Fruit fly (Drosophila melanogaster) whole organism, prepupa: ENCODE results near the gene Uba5.

Source experiments
- Blimp-1 ChIP-seq: fragments of 200-800 bp; sonication (Bioruptor generic); optimal IDR thresholded peaks from 3 replicates; lab custom pipeline; 2017; ENCODE audit warnings: missing biosample characterization, missing genetic modification characterization, mild to moderate bottlenecking, moderate library complexity, missing genetic modification reagents
- CG11902 ChIP-seq: fragments of 200-800 bp; sonication (Bioruptor generic); optimal IDR thresholded peaks from 3 replicates; lab custom pipeline; 2016; ENCODE audit warnings: missing biosample characterization, missing genetic modification characterization
- CG15336 ChIP-seq: fragments of 200-800 bp; sonication (Bioruptor generic); IDR thresholded peaks from 2 replicates; pipeline ENCODE4 v1.3.6; 2022; ENCODE audit warnings: missing biosample characterization, missing genetic modification characterization
- CG1621 ChIP-seq: fragments of 200-800 bp; sonication (Bioruptor generic); optimal IDR thresholded peaks from 3 replicates; lab custom pipeline; 2018; ENCODE audit warnings: missing biosample characterization, mild to moderate bottlenecking, missing genetic modification characterization
- CG16779 ChIP-seq: fragments of 200-800 bp; sonication (Bioruptor generic); optimal IDR thresholded peaks from 3 replicates; lab custom pipeline; 2017; ENCODE audit warnings: missing biosample characterization, mild to moderate bottlenecking, missing genetic modification characterization
- CG32006 ChIP-seq: fragments of 200-800 bp; sonication (Bioruptor generic); optimal IDR thresholded peaks from 3 replicates; lab custom pipeline; 2017; ENCODE audit warnings: missing biosample characterization, mild to moderate bottlenecking, missing genetic modification characterization
- CG34406 ChIP-seq: fragments of 200-800 bp; sonication (Bioruptor generic); optimal IDR thresholded peaks from 3 replicates; lab custom pipeline; 2016; ENCODE audit warnings: missing biosample characterization, missing genetic modification characterization
- CG4318 ChIP-seq: fragments of 200-800 bp; sonication (Bioruptor generic); optimal IDR thresholded peaks from 3 replicates; lab custom pipeline; 2017; ENCODE audit warnings: missing biosample characterization, mild to moderate bottlenecking, missing genetic modification characterization
- CG6163 ChIP-seq: fragments of 200-800 bp; sonication (Bioruptor generic); IDR thresholded peaks from 3 replicates; pipeline ENCODE4 v1.3.6; 2022; ENCODE audit warnings: missing biosample characterization, missing genetic modification characterization
- CG6276 ChIP-seq: fragments of 200-800 bp; sonication (Bioruptor generic); optimal IDR thresholded peaks from 2 replicates; lab custom pipeline; 2017; ENCODE audit warnings: missing biosample characterization, mild to moderate bottlenecking, missing genetic modification characterization
- CG6792 ChIP-seq: fragments of 200-800 bp; sonication (Bioruptor generic); optimal IDR thresholded peaks from 3 replicates; lab custom pipeline; 2016; ENCODE audit warnings: missing biosample characterization, missing genetic modification characterization
- CG6808 ChIP-seq: fragments of 200-800 bp; sonication (Bioruptor generic); optimal IDR thresholded peaks from 3 replicates; lab custom pipeline; 2017; ENCODE audit warnings: missing biosample characterization, missing genetic modification characterization, mild to moderate bottlenecking, moderate library complexity, missing genetic modification reagents
- CG6854 ChIP-seq: fragments of 200-800 bp; sonication (Bioruptor generic); optimal IDR thresholded peaks from 2 replicates; lab custom pipeline; 2017; ENCODE audit warnings: missing biosample characterization, mild to moderate bottlenecking, missing genetic modification characterization
- CG7368 ChIP-seq: fragments of 200-800 bp; sonication (Bioruptor generic); optimal IDR thresholded peaks from 3 replicates; lab custom pipeline; 2016; ENCODE audit warnings: missing biosample characterization, missing genetic modification characterization
- CG8119 ChIP-seq: fragments of 200-800 bp; sonication (Bioruptor generic); IDR thresholded peaks from 3 replicates; pipeline ENCODE4 v1.3.6; 2022; ENCODE audit warnings: missing biosample characterization, missing genetic modification characterization
- CG8632 ChIP-seq: fragments of 200-800 bp; sonication (Bioruptor generic); optimal IDR thresholded peaks from 3 replicates; lab custom pipeline; 2016; ENCODE audit warnings: missing biosample characterization, missing genetic modification characterization
- CG9139 ChIP-seq: fragments of 200-800 bp; sonication (Bioruptor generic); optimal IDR thresholded peaks from 3 replicates; lab custom pipeline; 2017; ENCODE audit warnings: missing biosample characterization, mild to moderate bottlenecking, missing genetic modification characterization
- Eip75B ChIP-seq: fragments of 200-800 bp; sonication (Bioruptor generic); optimal IDR thresholded peaks from 3 replicates; lab custom pipeline; 2016; ENCODE audit warnings: missing biosample characterization, missing genetic modification characterization
- Eip78C ChIP-seq: fragments of 200-800 bp; sonication (Bioruptor generic); peaks from one replicate; lab custom pipeline; 2016; ENCODE audit warnings: missing biosample characterization, missing genetic modification characterization
- Eip93F ChIP-seq: fragments of 200-800 bp; sonication (Bioruptor generic); optimal IDR thresholded peaks from 2 replicates; lab custom pipeline; 2016; ENCODE audit warnings: missing biosample characterization, mild to moderate bottlenecking, missing genetic modification characterization
- Ets21C ChIP-seq: fragments of 200-800 bp; sonication (Bioruptor generic); optimal IDR thresholded peaks from 3 replicates; lab custom pipeline; 2016; ENCODE audit warnings: missing biosample characterization, missing genetic modification characterization
- Gug ChIP-seq: fragments of 200-800 bp; sonication (Bioruptor generic); IDR thresholded peaks from 2 replicates; pipeline ENCODE4 v1.3.6; 2022; ENCODE audit warnings: missing biosample characterization, missing genetic modification characterization
- Hr38 ChIP-seq: sonication (Bioruptor generic); optimal IDR thresholded peaks from 2 replicates; lab custom pipeline; 2016; ENCODE audit warnings: missing biosample characterization, missing genetic modification characterization
- Hr39 ChIP-seq: fragments of 200-800 bp; sonication (Bioruptor generic); optimal IDR thresholded peaks from 2 replicates; lab custom pipeline; 2016; ENCODE audit warnings: missing biosample characterization, missing genetic modification characterization
- Hr4 ChIP-seq: fragments of 200-800 bp; sonication (Bioruptor generic); optimal IDR thresholded peaks from 3 replicates; lab custom pipeline; 2016; ENCODE audit warnings: missing biosample characterization, missing genetic modification characterization
- Lpt ChIP-seq: fragments of 200-800 bp; sonication (Bioruptor generic); optimal IDR thresholded peaks from 3 replicates; lab custom pipeline; 2016; ENCODE audit warnings: missing biosample characterization, missing genetic modification characterization
- Met ChIP-seq: fragments of 200-800 bp; sonication (Bioruptor generic); optimal IDR thresholded peaks from 3 replicates; lab custom pipeline; 2016; ENCODE audit warnings: missing biosample characterization, missing genetic modification characterization
- OdsH ChIP-seq: fragments of 200-800 bp; sonication (Bioruptor generic); optimal IDR thresholded peaks from 3 replicates; lab custom pipeline; 2016; ENCODE audit warnings: missing biosample characterization, missing genetic modification characterization
- Sox102F ChIP-seq: fragments of 200-800 bp; sonication (Bioruptor generic); optimal IDR thresholded peaks from 2 replicates; lab custom pipeline; 2016; ENCODE audit warnings: missing biosample characterization, mild to moderate bottlenecking, missing genetic modification characterization
- Sox15 ChIP-seq: fragments of 200-800 bp; sonication (Bioruptor generic); optimal IDR thresholded peaks from 3 replicates; lab custom pipeline; 2016; ENCODE audit warnings: missing biosample characterization, missing genetic modification characterization
- achi ChIP-seq: fragments of 200-800 bp; sonication (Bioruptor generic); optimal IDR thresholded peaks from 3 replicates; lab custom pipeline; 2016; ENCODE audit warnings: missing biosample characterization, missing genetic modification characterization
- acj6 ChIP-seq: fragments of 200-800 bp; sonication (Bioruptor generic); optimal IDR thresholded peaks from 3 replicates; lab custom pipeline; 2016; ENCODE audit warnings: missing biosample characterization, missing genetic modification characterization
- cyc ChIP-seq: fragments of 200-800 bp; sonication (Bioruptor generic); optimal IDR thresholded peaks from 3 replicates; lab custom pipeline; 2016; ENCODE audit warnings: missing biosample characterization, missing genetic modification characterization
- dac ChIP-seq: fragments of 200-800 bp; sonication (Bioruptor generic); optimal IDR thresholded peaks from 2 replicates; lab custom pipeline; 2017; ENCODE audit warnings: missing biosample characterization, mild to moderate bottlenecking, missing genetic modification characterization
- eg ChIP-seq: fragments of 200-800 bp; sonication (Bioruptor generic); IDR thresholded peaks from 3 replicates; pipeline ENCODE4 v1.3.6; 2022; ENCODE audit warnings: missing biosample characterization, missing genetic modification characterization
- esn ChIP-seq: fragments of 200-800 bp; sonication (Bioruptor generic); optimal IDR thresholded peaks from 2 replicates; lab custom pipeline; 2016; ENCODE audit warnings: missing biosample characterization, mild to moderate bottlenecking, missing genetic modification characterization, moderate library complexity
- fd59A ChIP-seq: fragments of 200-800 bp; sonication (Bioruptor generic); optimal IDR thresholded peaks from 2 replicates; lab custom pipeline; 2017; ENCODE audit warnings: missing biosample characterization, mild to moderate bottlenecking, missing genetic modification characterization, missing genetic modification reagents
- fd85E ChIP-seq: fragments of 200-800 bp; sonication (Bioruptor generic); optimal IDR thresholded peaks from 3 replicates; lab custom pipeline; 2016; ENCODE audit warnings: missing biosample characterization, missing genetic modification characterization
- fkh ChIP-seq: fragments of 200-800 bp; sonication (Bioruptor generic); optimal IDR thresholded peaks from 3 replicates; lab custom pipeline; 2017; ENCODE audit warnings: missing biosample characterization, mild to moderate bottlenecking, missing genetic modification characterization, moderate library complexity
- lz ChIP-seq: fragments of 200-800 bp; sonication (Bioruptor generic); optimal IDR thresholded peaks from 3 replicates; lab custom pipeline; 2016; ENCODE audit warnings: missing biosample characterization, missing genetic modification characterization
- pdm3 ChIP-seq: fragments of 200-800 bp; sonication (Bioruptor generic); optimal IDR thresholded peaks from 3 replicates; lab custom pipeline; 2016; ENCODE audit warnings: missing biosample characterization, missing genetic modification characterization
- salr ChIP-seq, 2 experiments: fragments of 200-800 bp; sonication (Bioruptor generic); optimal IDR thresholded peaks; 3 replicates each; lab custom pipeline; 2016 to 2018; ENCODE audit warnings: missing biosample characterization in 2 of 2, missing genetic modification characterization in 2 of 2, mild to moderate bottlenecking in 1 of 2
- ss ChIP-seq, 2 experiments: fragments of 200-800 bp; sonication (Bioruptor generic); optimal IDR thresholded peaks; 2 replicates in 1 of 2; 3 replicates in 1 of 2; lab custom pipeline; 2017 to 2018; ENCODE audit warnings: mild to moderate bottlenecking in 2 of 2, missing biosample characterization in 2 of 2, missing genetic modification characterization in 2 of 2, moderate library complexity in 1 of 2
- svp ChIP-seq: fragments of 200-800 bp; sonication (Bioruptor generic); peaks from one replicate; lab custom pipeline; 2016; ENCODE audit warnings: missing biosample characterization, missing genetic modification characterization
- topi ChIP-seq: fragments of 200-800 bp; sonication (Bioruptor generic); optimal IDR thresholded peaks from 3 replicates; lab custom pipeline; 2016; ENCODE audit warnings: missing biosample characterization, missing genetic modification characterization

Uba5 gene

DNA sequence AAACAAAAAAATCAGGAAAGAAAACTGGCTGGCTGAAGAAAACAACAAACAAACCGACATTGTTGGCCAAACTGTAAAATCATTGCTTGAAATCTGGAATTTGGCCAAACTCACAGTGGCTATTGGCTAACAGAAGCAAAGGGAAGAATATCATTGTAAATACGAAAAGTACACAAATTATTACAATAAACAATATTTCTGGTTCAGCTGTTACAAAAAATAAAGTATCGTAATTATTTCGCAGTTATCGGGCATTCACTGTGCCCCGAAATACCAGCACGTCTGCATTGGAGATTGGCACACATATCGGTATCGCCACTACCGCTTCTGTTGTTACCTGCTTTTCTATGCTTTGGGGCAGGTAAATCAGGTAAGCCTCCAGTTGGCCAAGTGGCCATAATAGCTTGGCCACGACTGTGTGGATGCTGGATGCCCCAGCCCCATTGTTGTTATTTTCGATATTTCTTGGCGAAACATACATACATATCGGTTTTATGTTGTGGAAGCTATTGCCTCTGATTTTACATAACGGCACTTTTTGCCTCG, 32.2 kb upstream of the Uba5 start (continued):
- TF ChIP-seq Ets21C (GFP tag; lab: Kevin White, UChicago): no peak
- TF ChIP-seq CG1621 (tag; lab: Kevin White, UChicago): no peak
- peak; percentile 44 for TF ChIP-seq Lpt
- peak; percentile 49 for TF ChIP-seq Hr38 (GFP tag; lab: Kevin White, UChicago)
- TF ChIP-seq Met (GFP tag; lab: Kevin White, UChicago): peak; percentile 28
- TF ChIP-seq Eip75B (GFP tag; lab: Kevin White, UChicago): peak; percentile 6
- TF ChIP-seq Hr39 (GFP tag; lab: Kevin White, UChicago): peak; percentile 44
- TF ChIP-seq eg: peak; percentile 86
- TF ChIP-seq dac: peak; percentile 52
- TF ChIP-seq Blimp-1 (GFP tag; lab: Kevin White, UChicago): no peak
- TF ChIP-seq CG32006 (GFP tag; lab: Kevin White, UChicago): peak; percentile 59
- TF ChIP-seq fkh (GFP tag; lab: Kevin White, UChicago): no peak
- no peak for TF ChIP-seq Sox102F
- TF ChIP-seq esn: peak; percentile 8
- no peak for TF ChIP-seq CG11902
- no peak for TF ChIP-seq CG6808 (GFP tag; lab: Kevin White, UChicago)
- peak; percentile 10 for TF ChIP-seq achi (GFP tag; lab: Kevin White, UChicago)
- TF ChIP-seq ss (GFP tag; optimal IDR thresholded peaks at IDR 0.05; lab: Kevin White, UChicago): no peak
- no peak for TF ChIP-seq CG16779
- no peak for TF ChIP-seq CG8632 (GFP tag; lab: Kevin White, UChicago)
- TF ChIP-seq salr (GFP tag; optimal IDR thresholded peaks at IDR 0.05; lab: Kevin White, UChicago): no peak
- peak; percentile 65 for TF ChIP-seq CG6276 (GFP tag; lab: Kevin White, UChicago)
- TF ChIP-seq CG4318 (GFP tag; lab: Kevin White, UChicago): peak; percentile 24
- TF ChIP-seq Gug: peak; percentile 71
- TF ChIP-seq topi (GFP tag; lab: Kevin White, UChicago): peak; percentile 40
- TF ChIP-seq Sox15: no peak
- TF ChIP-seq CG7368 (GFP tag; lab: Kevin White, UChicago): no peak
- no peak for TF ChIP-seq CG34406
- peak; percentile 37 for TF ChIP-seq cyc (GFP tag; lab: Kevin White, UChicago)

DNA sequence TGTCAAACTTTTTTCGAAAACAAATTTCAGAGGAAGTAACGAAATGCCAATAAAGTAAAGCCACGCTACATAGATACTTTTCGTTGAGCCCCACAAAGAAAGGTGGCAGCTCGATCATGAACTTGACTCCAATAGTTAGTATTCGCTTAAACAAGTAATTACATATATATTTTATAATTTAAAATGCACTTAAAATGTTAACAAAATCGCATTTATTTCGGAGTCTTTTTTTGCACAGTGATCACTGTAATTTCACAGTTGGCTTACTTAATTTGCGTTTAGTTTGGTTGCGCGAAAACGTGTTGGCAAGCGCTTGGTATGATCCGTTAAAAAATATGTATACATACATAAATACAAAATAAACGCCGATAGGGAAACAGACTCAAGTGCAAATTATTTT, 31.7 kb upstream of the Uba5 start:
- TF ChIP-seq cyc (GFP tag; lab: Kevin White, UChicago): no peak
- peak; percentile 29 for TF ChIP-seq esn
- peak; percentile 45 for TF ChIP-seq Eip78C (GFP tag; lab: Kevin White, UChicago)
- no peak for TF ChIP-seq dac
- no peak for TF ChIP-seq Hr39 (GFP tag; lab: Kevin White, UChicago)
- no peak for TF ChIP-seq CG1621 (tag; lab: Kevin White, UChicago)
- no peak for TF ChIP-seq fd85E (GFP tag; lab: Kevin White, UChicago)
- TF ChIP-seq Eip93F (GFP tag; lab: Kevin White, UChicago): no peak
- peak; percentile 24 for TF ChIP-seq Sox102F
- TF ChIP-seq achi (GFP tag; lab: Kevin White, UChicago): no peak
- TF ChIP-seq CG6163 (GFP tag; lab: Robert Waterston, UW): peak; percentile 49; the same call in 2 of the 3 replicates
- no peak for TF ChIP-seq CG6854 (GFP tag; lab: Kevin White, UChicago)
- TF ChIP-seq CG8632 (GFP tag; lab: Kevin White, UChicago): peak; percentile 18
- TF ChIP-seq ss (GFP tag; optimal IDR thresholded peaks at IDR 0.05; lab: Kevin White, UChicago): no peak
- no peak for TF ChIP-seq CG32006 (GFP tag; lab: Kevin White, UChicago)
- peak; percentile 7 for TF ChIP-seq acj6 (GFP tag; lab: Kevin White, UChicago)
- no peak for TF ChIP-seq CG34406
- TF ChIP-seq CG6276 (GFP tag; lab: Kevin White, UChicago): peak; percentile 15
- TF ChIP-seq CG8119: peak; percentile 34; the same call in 2 of the 3 replicates
- no peak for TF ChIP-seq lz (GFP tag; lab: Kevin White, UChicago)
- peak; percentile 24 for TF ChIP-seq Hr4 (GFP tag; lab: Kevin White, UChicago)
- no peak for TF ChIP-seq pdm3
- TF ChIP-seq CG16779: no peak
- TF ChIP-seq fd59A (GFP tag; lab: Kevin White, UChicago): no peak
- TF ChIP-seq CG6792 (GFP tag; lab: Kevin White, UChicago): no peak
- TF ChIP-seq CG15336 (GFP tag; lab: Robert Waterston, UW): peak; percentile 50
- peak; percentile 35; the same call in 2 of the 3 replicates for TF ChIP-seq eg
- TF ChIP-seq salr (GFP tag; optimal IDR thresholded peaks at IDR 0.05; lab: Kevin White, UChicago): no peak
- no peak for TF ChIP-seq fkh (GFP tag; lab: Kevin White, UChicago)
- TF ChIP-seq svp (GFP tag; lab: Kevin White, UChicago): peak; percentile 46
- TF ChIP-seq CG9139 (GFP tag; lab: Kevin White, UChicago): no peak
- no peak for TF ChIP-seq OdsH (GFP tag; lab: Kevin White, UChicago)
- TF ChIP-seq Met (GFP tag; lab: Kevin White, UChicago): peak; percentile 11
